Fruit fly (Drosophila melanogaster) whole organism, embryonic: ENCODE measurements around the gene CG14154.

ENCODE experiments used
- Aef1 ChIP-seq: fragments of 200-800 bp; sonication (Bioruptor generic); IDR thresholded peaks from 3 replicates; pipeline ENCODE4 v1.3.6; 2022; ENCODE audit warnings: missing biosample characterization, missing genetic modification characterization
- Bgb ChIP-seq: fragments of 200-800 bp; sonication (Bioruptor generic); IDR thresholded peaks from 2 replicates; pipeline ENCODE4 v1.3.6; 2022; ENCODE audit warnings: missing biosample characterization, missing genetic modification characterization; ENCODE audit not compliant: partially characterized antibody
- CG11093 ChIP-seq: fragments of 200-800 bp; sonication (Bioruptor generic); IDR thresholded peaks from 3 replicates; pipeline ENCODE4 v1.3.6; 2022; ENCODE audit warnings: missing biosample characterization, missing genetic modification characterization
- CG12236 ChIP-seq: fragments of 200-800 bp; sonication (Bioruptor generic); optimal IDR thresholded peaks from 2 replicates; lab custom pipeline; 2016; ENCODE audit warnings: missing biosample characterization, missing genetic modification characterization
- CG12659 ChIP-seq: fragments of 200-800 bp; sonication (Bioruptor generic); optimal IDR thresholded peaks from 3 replicates; lab custom pipeline; 2017; ENCODE audit warnings: mild to moderate bottlenecking, missing biosample characterization, missing genetic modification reagents, missing genetic modification characterization
- CG14710 ChIP-seq: fragments of 200-800 bp; sonication (Bioruptor generic); optimal IDR thresholded peaks from 3 replicates; lab custom pipeline; 2019; ENCODE audit warnings: missing biosample characterization, mild to moderate bottlenecking, missing genetic modification characterization, moderate library complexity
- CG17568 ChIP-seq: fragments of 200-800 bp; sonication (Bioruptor generic); optimal IDR thresholded peaks from 2 replicates; lab custom pipeline; 2018; ENCODE audit warnings: missing biosample characterization, mild to moderate bottlenecking, missing genetic modification characterization, moderate library complexity
- CG17912 ChIP-seq: fragments of 200-800 bp; sonication (Bioruptor generic); optimal IDR thresholded peaks from 2 replicates; lab custom pipeline; 2018; ENCODE audit warnings: missing biosample characterization, mild to moderate bottlenecking, missing genetic modification characterization
- CG1792 ChIP-seq: fragments of 200-800 bp; sonication (Bioruptor generic); optimal IDR thresholded peaks from 2 replicates; lab custom pipeline; 2016; ENCODE audit warnings: missing biosample characterization, missing genetic modification characterization
- CG4424 ChIP-seq: fragments of 200-800 bp; sonication (Bioruptor generic); optimal IDR thresholded peaks from 3 replicates; lab custom pipeline; 2016; ENCODE audit warnings: missing biosample characterization, missing genetic modification characterization
- CG6683 ChIP-seq: fragments of 200-800 bp; sonication (Bioruptor generic); optimal IDR thresholded peaks from 2 replicates; lab custom pipeline; 2017; ENCODE audit warnings: missing biosample characterization, mild to moderate bottlenecking, missing genetic modification characterization, missing genetic modification reagents
- CG7963 ChIP-seq: fragments of 200-800 bp; sonication (Bioruptor generic); IDR thresholded peaks from 3 replicates; pipeline ENCODE4 v1.3.6; 2022; ENCODE audit warnings: missing biosample characterization, missing genetic modification characterization; ENCODE audit not compliant: partially characterized antibody
- CG8089 ChIP-seq: fragments of 200-800 bp; sonication (Bioruptor generic); optimal IDR thresholded peaks from 3 replicates; lab custom pipeline; 2016; ENCODE audit warnings: missing biosample characterization, missing genetic modification characterization
- CG8281 ChIP-seq: fragments of 200-800 bp; sonication (Bioruptor generic); optimal IDR thresholded peaks from 2 replicates; lab custom pipeline; 2018; ENCODE audit warnings: missing biosample characterization, mild to moderate bottlenecking, missing genetic modification characterization, moderate library complexity
- CG8478 ChIP-seq: fragments of >200 bp; optimal IDR thresholded peaks from 2 replicates; lab custom pipeline; 2018
- CoRest ChIP-seq: fragments of 200-800 bp; sonication (Bioruptor generic); optimal IDR thresholded peaks from 3 replicates; lab custom pipeline; 2018; ENCODE audit warnings: missing biosample characterization, mild to moderate bottlenecking, missing genetic modification characterization, moderate library complexity
- D19B ChIP-seq: fragments of 200-800 bp; sonication (Bioruptor generic); optimal IDR thresholded peaks from 2 replicates; lab custom pipeline; 2017; ENCODE audit warnings: missing biosample characterization, mild to moderate bottlenecking, missing genetic modification characterization
- Dip2 ChIP-seq: fragments of 200-800 bp; sonication (Bioruptor generic); IDR thresholded peaks from 2 replicates; pipeline ENCODE4 v1.3.6; 2022; ENCODE audit warnings: missing biosample characterization, missing genetic modification characterization
- Dp ChIP-seq: fragments of 200-800 bp; sonication (Bioruptor generic); optimal IDR thresholded peaks from 2 replicates; lab custom pipeline; 2018; ENCODE audit warnings: missing biosample characterization, mild to moderate bottlenecking, missing genetic modification characterization, moderate library complexity
- Drgx ChIP-seq: fragments of 200-800 bp; sonication (Bioruptor generic); IDR thresholded peaks from 2 replicates; pipeline ENCODE4 v1.3.6; 2022; ENCODE audit warnings: missing biosample characterization, missing genetic modification characterization
- HLH4C ChIP-seq: fragments of 200-800 bp; sonication (Bioruptor generic); IDR thresholded peaks from 3 replicates; pipeline ENCODE4 v1.3.6; 2022; ENCODE audit warnings: missing biosample characterization, missing genetic modification characterization; ENCODE audit not compliant: partially characterized antibody
- HmgD ChIP-seq: fragments of 200-800 bp; sonication (Bioruptor generic); optimal IDR thresholded peaks from 3 replicates; lab custom pipeline; 2016; ENCODE audit warnings: missing biosample characterization, missing genetic modification characterization
- Hmr ChIP-seq: fragments of 200-800 bp; sonication (Bioruptor generic); optimal IDR thresholded peaks from 3 replicates; lab custom pipeline; 2017; ENCODE audit warnings: mild to moderate bottlenecking, missing biosample characterization, missing genetic modification reagents, missing genetic modification characterization
- MBD-R2 ChIP-seq: fragments of 200-800 bp; sonication (Bioruptor generic); IDR thresholded peaks from 2 replicates; pipeline ENCODE4 v1.3.6; 2022; ENCODE audit warnings: missing biosample characterization, missing genetic modification characterization
- NC2β ChIP-seq: fragments of 200-800 bp; sonication (Bioruptor generic); optimal IDR thresholded peaks from 2 replicates; lab custom pipeline; 2016; ENCODE audit warnings: missing biosample characterization, missing genetic modification characterization
- Neu2 ChIP-seq: fragments of 200-800 bp; sonication (Bioruptor generic); optimal IDR thresholded peaks from 3 replicates; lab custom pipeline; 2016; ENCODE audit warnings: missing biosample characterization, missing genetic modification characterization, borderline replicate concordance
- PHDP ChIP-seq: fragments of 200-800 bp; sonication (Bioruptor generic); optimal IDR thresholded peaks from 3 replicates; lab custom pipeline; 2018; ENCODE audit warnings: missing biosample characterization, mild to moderate bottlenecking, missing genetic modification characterization, moderate library complexity
- Scr ChIP-seq: fragments of 200-800 bp; sonication (Bioruptor generic); IDR thresholded peaks from 2 replicates; pipeline ENCODE4 v1.3.6; 2022; ENCODE audit warnings: missing biosample characterization, missing genetic modification characterization; ENCODE audit not compliant: partially characterized antibody
- Spps ChIP-seq: fragments of 200-800 bp; sonication (Bioruptor generic); optimal IDR thresholded peaks from 2 replicates; lab custom pipeline; 2018; ENCODE audit warnings: missing biosample characterization, mild to moderate bottlenecking, missing genetic modification characterization
- bsh ChIP-seq, 2 experiments: fragments of 200-800 bp; sonication (Bioruptor generic); optimal IDR thresholded peaks; 2 replicates each; lab custom pipeline; 2017 to 2018; ENCODE audit warnings: mild to moderate bottlenecking in 2 of 2, missing biosample characterization in 2 of 2, missing genetic modification characterization in 2 of 2, moderate library complexity in 1 of 2
- caup ChIP-seq: fragments of 200-800 bp; sonication (Bioruptor generic); optimal IDR thresholded peaks from 3 replicates; lab custom pipeline; 2017; ENCODE audit warnings: missing biosample characterization, mild to moderate bottlenecking, missing genetic modification characterization, moderate library complexity; ENCODE audit not compliant: severe bottlenecking
- crc ChIP-seq: fragments of 200-800 bp; sonication (Bioruptor generic); optimal IDR thresholded peaks from 2 replicates; lab custom pipeline; 2016; ENCODE audit warnings: missing biosample characterization, missing genetic modification characterization
- crol ChIP-seq: fragments of 200-800 bp; sonication (Bioruptor generic); IDR thresholded peaks from 2 replicates; pipeline ENCODE4 v1.3.6; 2022; ENCODE audit warnings: missing biosample characterization, missing genetic modification characterization
- disco-r ChIP-seq: fragments of 200-800 bp; sonication (Bioruptor generic); optimal IDR thresholded peaks from 2 replicates; lab custom pipeline; 2016; ENCODE audit warnings: missing biosample characterization, missing genetic modification characterization
- eve ChIP-seq, 2 experiments: fragments of >200 bp; optimal IDR thresholded peaks; 2 replicates each; lab custom pipeline; 2017; ENCODE audit warnings: missing biosample characterization in 2 of 2, missing genetic modification characterization in 2 of 2
- jigr1 ChIP-seq: fragments of 200-800 bp; sonication (Bioruptor generic); IDR thresholded peaks from 3 replicates; pipeline ENCODE4 v1.3.6; 2022; ENCODE audit warnings: missing biosample characterization, missing genetic modification characterization
- jumu ChIP-seq: fragments of 200-800 bp; sonication (Bioruptor generic); optimal IDR thresholded peaks from 3 replicates; lab custom pipeline; 2016; ENCODE audit warnings: missing biosample characterization, missing genetic modification characterization
- org-1 ChIP-seq: fragments of 200-800 bp; sonication (Bioruptor generic); optimal IDR thresholded peaks from 2 replicates; lab custom pipeline; 2017; ENCODE audit warnings: missing biosample characterization, missing genetic modification characterization
- pfk ChIP-seq: fragments of 200-800 bp; sonication (Bioruptor generic); optimal IDR thresholded peaks from 2 replicates; lab custom pipeline; 2018; ENCODE audit warnings: missing biosample characterization, mild to moderate bottlenecking, missing genetic modification characterization, moderate library complexity
- psq ChIP-seq: fragments of 200-800 bp; sonication (Bioruptor generic); optimal IDR thresholded peaks from 2 replicates; lab custom pipeline; 2017; ENCODE audit warnings: missing biosample characterization, missing genetic modification characterization
- schlank ChIP-seq: fragments of 200-800 bp; sonication (Bioruptor generic); optimal IDR thresholded peaks from 2 replicates; lab custom pipeline; 2018; ENCODE audit warnings: missing biosample characterization, mild to moderate bottlenecking, missing genetic modification characterization
- sqz ChIP-seq: fragments of 200-800 bp; sonication (Bioruptor generic); optimal IDR thresholded peaks from 3 replicates; lab custom pipeline; 2018; ENCODE audit warnings: missing biosample characterization, mild to moderate bottlenecking, missing genetic modification characterization

The CG14154 gene

dm6 chr3L:10623476-10623875, 18.2 kb upstream of the CG14154 start, which contains the start of gene CG42521:
CG42521 (minus strand) TSS chr3L:10623576.
- no peak for TF ChIP-seq caup (GFP tag; lab: Kevin White, UChicago)
- no peak for TF ChIP-seq crol
- no peak for TF ChIP-seq Drgx (GFP tag; lab: Robert Waterston, UW)
- TF ChIP-seq crc (GFP tag; lab: Kevin White, UChicago) = no peak
- TF ChIP-seq Dip2 = no peak
- no peak for TF ChIP-seq CoRest (tag; lab: Kevin White, UChicago)
- TF ChIP-seq, all 482 proteins: peak for 0

- TF ChIP-seq CG1792 (GFP tag; lab: Kevin White, UChicago) (no peak), CG8281 (no peak), org-1 (GFP tag; lab: Kevin White, UChicago) (no peak), Scr (GFP tag; lab: Robert Waterston, UW) (no peak), HmgD (no peak), CG4424 (GFP tag; lab: Kevin White, UChicago) (no peak), psq (GFP tag; lab: Kevin White, UChicago) (no peak), CG8089 (GFP tag; lab: Kevin White, UChicago) (no peak), pfk (GFP tag; lab: Kevin White, UChicago) (no peak), sqz (GFP tag; lab: Kevin White, UChicago) (no peak), Spps (tag; lab: Kevin White, UChicago) (no peak), MBD-R2 (GFP tag; lab: Robert Waterston, UW) (no peak), jumu (GFP tag; lab: Kevin White, UChicago) (no peak), Aef1 (GFP tag; lab: Robert Waterston, UW) (no peak), Bgb (GFP tag; lab: Robert Waterston, UW) (no peak), disco-r (GFP tag; lab: Kevin White, UChicago) (no peak), CG7963 (GFP tag; lab: Robert Waterston, UW) (no peak)
Measured at dm6 chr3L:10625499-10625898, 16.2 kb upstream of the CG14154 start, which contains the start of gene CG43127. CG43127 (minus strand) TSS chr3L:10625599.

dm6 chr3L:10626199-10626598, 15.5 kb upstream of the CG14154 start, which contains the start of gene CG34238:
CG34238 (plus strand) TSS chr3L:10626499.
- no peak for TF ChIP-seq PHDP (tag; lab: Kevin White, UChicago)
- no peak for TF ChIP-seq CG17568 (GFP tag; lab: Kevin White, UChicago)
- no peak for TF ChIP-seq bsh (GFP tag; optimal IDR thresholded peaks at IDR 0.05; lab: Kevin White, UChicago)

- no peak for TF ChIP-seq NC2β (GFP tag; lab: Kevin White, UChicago)
Measured at dm6 chr3L:10628384-10628783, 13.3 kb upstream of the CG14154 start, which contains the start of gene CG14151. CG14151 (minus strand) TSS chr3L:10628484.

dm6 chr3L:10629969-10630368, 11.7 kb upstream of the CG14154 start, which contains the start of gene CG42536:
CG42536 (minus strand) TSS chr3L:10630069.
- no peak for TF ChIP-seq CG11093 (GFP tag; lab: Robert Waterston, UW)
- no peak for TF ChIP-seq CG6683 (GFP tag; lab: Kevin White, UChicago)

dm6 chr3L:10630885-10631359, 10.8 kb upstream of the CG14154 start, which contains the start of the genes CG42535, CG34001 and hay:
CG42535 (minus strand) TSS chr3L:10630935.
CG34001 (plus strand) TSS chr3L:10631079.
hay (plus strand) TSS chr3L:10631079.
- TF ChIP-seq CG8478 (no peak), jigr1 (no peak), Neu2 (GFP tag; lab: Kevin White, UChicago) (no peak), CG12236 (GFP tag; lab: Kevin White, UChicago) (no peak), HLH4C (0 out of 3 replicates have a peak, but pooled peaks have one; percentile 34), crc (GFP tag; lab: Kevin White, UChicago) (no peak), eve (GFP tag; optimal IDR thresholded peaks at IDR 0.05; lab: Kevin White, UChicago) (no peak), CG12659 (GFP tag; lab: Kevin White, UChicago) (peak; percentile 54), CG14710 (peak; percentile 63), CG17912 (GFP tag; lab: Kevin White, UChicago) (no peak), D19B (no peak), Hmr (GFP tag; lab: Kevin White, UChicago) (peak; percentile 6), Dp (GFP tag; lab: Kevin White, UChicago) (peak; percentile 84), schlank (no peak)
